Worm (Caenorhabditis elegans) whole organism, midembryonic: ENCODE results near the gene col-108.

Experiments used
- cog-1 ChIP-seq: sonication (generic microtip); optimal IDR thresholded peaks from 2 replicates; lab custom pipeline; 2016; ENCODE audit warnings: missing genetic modification characterization, missing compliant biosample characterization
- flt-1 ChIP-seq: fragments of 200-800 bp; sonication (Bioruptor generic); IDR thresholded peaks from 2 replicates; pipeline ENCODE4 v1.3.6; 2022; ENCODE audit warnings: missing genetic modification characterization, missing compliant biosample characterization
- klf-2 ChIP-seq: fragments of 200-800 bp; sonication (Bioruptor generic); conservative IDR thresholded peaks from 2 replicates; pipeline ENCODE4 v1.3.6; 2022; ENCODE audit warnings: missing genetic modification reagents, missing genetic modification characterization, missing compliant biosample characterization
- med-1 ChIP-seq: sonication (generic microtip); optimal IDR thresholded peaks from 2 replicates; lab custom pipeline; 2017; ENCODE audit warnings: missing genetic modification characterization, mild to moderate bottlenecking, missing compliant biosample characterization, antibody characterized with exemption, missing genetic modification reagents; ENCODE audit not compliant: insufficient read depth
- tab-1 ChIP-seq: fragments of 200-800 bp; sonication (Bioruptor generic); IDR thresholded peaks from 2 replicates; pipeline ENCODE4 v1.3.6; 2022; ENCODE audit warnings: missing genetic modification characterization, missing compliant biosample characterization
- ztf-23 ChIP-seq: fragments of 200-800 bp; sonication (Bioruptor generic); IDR thresholded peaks from 2 replicates; pipeline ENCODE4 v1.3.6; 2022; ENCODE audit warnings: missing genetic modification reagents, missing genetic modification characterization, missing compliant biosample characterization
- ztf-29 ChIP-seq: fragments of 200-800 bp; sonication (Bioruptor generic); IDR thresholded peaks from 2 replicates; pipeline ENCODE4 v1.3.6; 2022; ENCODE audit warnings: missing genetic modification reagents, missing genetic modification characterization, missing compliant biosample characterization

DNA sequence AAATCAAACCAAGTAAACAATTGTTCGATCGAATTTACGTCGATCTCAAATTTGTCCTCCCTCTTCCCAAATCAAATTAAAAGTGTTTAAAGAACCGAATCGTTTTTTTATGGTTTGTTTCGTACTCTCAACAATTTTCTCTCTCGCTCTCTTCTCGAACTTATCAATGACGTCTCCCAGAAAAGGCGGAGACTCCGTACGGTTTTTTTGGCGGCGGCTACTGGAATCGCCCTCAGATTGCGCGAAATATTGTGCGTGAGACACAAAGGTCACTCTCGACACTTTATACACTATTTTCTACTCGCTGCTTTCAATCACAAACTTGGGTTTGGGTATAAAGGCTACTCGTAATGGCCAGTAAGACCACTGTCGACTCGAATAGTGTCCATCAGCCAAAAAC, 47.9 kb upstream of the col-108 start, which contains the start of gene epic-2:
- no peak for TF ChIP-seq cog-1 (tag; lab: Kevin White, UChicago)
- TF ChIP-seq flt-1, result no peak
- no peak for TF ChIP-seq tab-1 (GFP tag; lab: Robert Waterston, UW)
- no peak for TF ChIP-seq ztf-23 (GFP tag; lab: Robert Waterston, UW)
- TF ChIP-seq klf-2, result no peak
- TF ChIP-seq med-1, result no peak
- no peak for TF ChIP-seq ztf-29 (GFP tag; lab: Robert Waterston, UW)
